Fruit fly (Drosophila melanogaster): ENCODE measurements around the gene CG2652.

DNA sequence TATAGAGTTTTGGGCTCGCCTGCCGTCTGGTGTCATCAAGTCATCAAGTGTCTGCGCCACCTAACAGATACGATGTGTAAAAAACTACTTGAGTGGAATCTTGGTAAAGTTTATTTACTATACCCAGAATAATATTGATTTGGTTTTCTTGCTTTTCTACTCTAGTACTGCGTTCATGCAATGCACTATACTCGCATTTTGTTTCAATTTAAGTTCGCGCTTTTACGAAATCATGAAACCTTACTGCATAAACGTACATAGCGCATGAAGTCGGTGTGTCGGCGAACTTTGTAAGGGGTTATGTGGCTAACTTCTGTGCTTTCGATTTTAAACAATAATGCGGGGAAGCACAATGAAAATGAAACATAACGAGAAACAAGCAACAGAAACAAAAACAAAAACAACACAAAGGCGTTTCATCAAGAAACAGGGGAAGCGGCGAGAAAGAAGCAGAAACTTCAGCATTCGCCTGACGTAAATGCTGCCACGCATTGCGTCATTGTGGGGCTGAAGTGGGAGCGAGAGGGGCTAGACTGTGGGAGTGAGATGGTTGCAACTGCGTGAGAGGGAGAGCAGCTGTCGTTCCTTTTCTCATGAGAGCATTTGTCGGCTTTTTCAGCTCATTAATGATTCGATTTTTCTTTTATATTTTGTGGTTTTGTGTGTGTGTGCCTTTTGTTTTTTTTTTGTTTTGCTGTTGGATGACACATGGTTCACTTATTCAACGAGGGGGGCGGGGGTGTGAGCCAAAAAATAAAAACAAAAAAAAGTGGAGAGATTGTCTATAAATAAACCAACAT is 30.4 kb downstream of the CG2652 start:
- TF ChIP-seq usp (GFP tag; optimal IDR thresholded peaks at IDR 0.05): no peak
- no peak for TF ChIP-seq CG8478 (optimal IDR thresholded peaks at IDR 0.05)
- TF ChIP-seq EcR (GFP tag; optimal IDR thresholded peaks at IDR 0.05): no peak
- peak; percentile 7 for TF ChIP-seq Dll (optimal IDR thresholded peaks at IDR 0.05)
- TF ChIP-seq pan (optimal IDR thresholded peaks at IDR 0.05): no peak
